Worm (Caenorhabditis elegans) whole organism, early embryonic: ENCODE measurements around the gene C25F9.2.
A peak's percentile ranks its signal among the peaks of the same experiment; 100 is the strongest.

Experiments used
- B0310.2 ChIP-seq: sonication (generic microtip); optimal IDR thresholded peaks from 2 replicates; lab custom pipeline; 2016; ENCODE audit warnings: mild to moderate bottlenecking, missing genetic modification characterization, missing compliant biosample characterization
- F13C5.2 ChIP-seq: sonication (generic microtip); optimal IDR thresholded peaks from 2 replicates; lab custom pipeline; 2017; ENCODE audit warnings: mild to moderate bottlenecking, missing genetic modification characterization, inconsistent platforms, missing compliant biosample characterization
- aly-1 ChIP-seq: sonication (generic microtip); optimal IDR thresholded peaks from 2 replicates; lab custom pipeline; 2016; ENCODE audit warnings: missing genetic modification characterization, missing compliant biosample characterization
- ama-1 ChIP-seq: fragments of 150-350 bp; optimal IDR thresholded peaks from 2 replicates; lab custom pipeline; 2014
- ceh-36 ChIP-seq: sonication (generic microtip); optimal IDR thresholded peaks from 2 replicates; lab custom pipeline; 2016; ENCODE audit warnings: missing genetic modification characterization, inconsistent platforms, missing compliant biosample characterization
- ets-7 ChIP-seq: sonication (generic microtip); optimal IDR thresholded peaks from 2 replicates; lab custom pipeline; 2016; ENCODE audit warnings: missing genotype, missing genetic modification characterization, missing compliant biosample characterization
- flt-1 ChIP-seq: fragments of 200-800 bp; sonication (Bioruptor generic); IDR thresholded peaks from 2 replicates; pipeline ENCODE4 v1.3.6; 2022; ENCODE audit warnings: missing genetic modification characterization, missing compliant biosample characterization
- hmbx-1 ChIP-seq: sonication (generic microtip); optimal IDR thresholded peaks from 2 replicates; lab custom pipeline; 2016; ENCODE audit warnings: mild to moderate bottlenecking, missing genetic modification characterization, missing compliant biosample characterization
- hmg-4 ChIP-seq: fragments of 200-800 bp; sonication (Bioruptor generic); optimal IDR thresholded peaks from 2 replicates; lab custom pipeline; 2018; ENCODE audit warnings: mild to moderate bottlenecking, missing genetic modification characterization, missing compliant biosample characterization
- hnd-1 ChIP-seq: sonication (generic microtip); optimal IDR thresholded peaks from 2 replicates; lab custom pipeline; 2016; ENCODE audit warnings: missing genetic modification characterization, missing compliant biosample characterization
- tbx-11 ChIP-seq: fragments of 200-800 bp; sonication (Bioruptor generic); IDR thresholded peaks from 2 replicates; pipeline ENCODE4 v1.3.6; 2022; ENCODE audit warnings: missing genetic modification characterization, missing compliant biosample characterization
- tbx-37 ChIP-seq: fragments of 200-800 bp; sonication (Bioruptor generic); conservative IDR thresholded peaks from 2 replicates; pipeline ENCODE4 v1.3.6; 2022; ENCODE audit warnings: missing genetic modification reagents, missing genetic modification characterization, missing compliant biosample characterization
- tra-4 ChIP-seq: sonication (generic microtip); optimal IDR thresholded peaks from 2 replicates; lab custom pipeline; 2017; ENCODE audit warnings: missing genetic modification characterization, missing compliant biosample characterization

DNA sequence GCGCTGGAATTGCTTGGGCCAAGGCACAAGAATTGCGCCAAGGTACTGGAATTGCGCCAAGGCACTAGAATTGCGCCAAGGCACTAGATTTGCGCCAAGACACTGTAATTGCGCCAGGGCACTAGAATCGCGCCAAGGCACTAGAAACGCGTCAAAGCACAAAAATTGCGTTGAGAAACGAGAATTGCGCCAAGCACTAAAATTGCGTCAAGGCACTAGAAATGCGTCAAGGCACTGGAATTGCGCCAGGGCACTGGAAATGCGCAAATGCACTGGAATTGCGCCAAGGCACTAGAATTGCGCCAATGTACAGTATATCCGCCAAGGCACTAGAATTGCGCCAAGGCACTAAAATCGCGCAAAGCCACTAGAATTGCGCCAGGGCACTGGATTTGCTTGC lies 49.5 kb upstream of the C25F9.2 start:
- TF ChIP-seq ets-7 = no peak
- TF ChIP-seq hmg-4 = no peak
- no peak for TF ChIP-seq ama-1 (lab: Kevin White, UChicago)
- TF ChIP-seq aly-1 (tag; lab: Kevin White, UChicago) = no peak
- TF ChIP-seq B0310.2 (tag; lab: Kevin White, UChicago) = no peak
- TF ChIP-seq hnd-1 (tag; lab: Kevin White, UChicago) = no peak
- no peak for TF ChIP-seq flt-1
- TF ChIP-seq tra-4 (tag; lab: Kevin White, UChicago) = no peak
- TF ChIP-seq ceh-36 (tag; lab: Kevin White, UChicago) = no peak
- TF ChIP-seq tbx-37 (GFP tag; lab: Robert Waterston, UW) = 0 out of 2 replicates have a peak, but pooled peaks have one; percentile 6
- no peak for TF ChIP-seq F13C5.2 (tag; lab: Kevin White, UChicago)
- no peak for TF ChIP-seq tbx-11 (GFP tag; lab: Robert Waterston, UW)
- TF ChIP-seq hmbx-1 (tag; lab: Kevin White, UChicago) = no peak
